Worm (Caenorhabditis elegans): ENCODE data around the gene cut-6.

ce11 chrIII:10957236-10957635, 46.0 kb downstream of the cut-6 start:
- no peak for TF ChIP-seq aly-2 (tag; optimal IDR thresholded peaks at IDR 0.05)
- no peak for TF ChIP-seq nhr-11 (tag; optimal IDR thresholded peaks at IDR 0.05)
- TF ChIP-seq ztf-4 (tag; optimal IDR thresholded peaks at IDR 0.05): no peak
- no peak for TF ChIP-seq fkh-8 (tag; optimal IDR thresholded peaks at IDR 0.05)
- TF ChIP-seq ceh-82 (tag; optimal IDR thresholded peaks at IDR 0.05): no peak
- no peak for TF ChIP-seq tbx-2 (tag; optimal IDR thresholded peaks at IDR 0.05)
- TF ChIP-seq ceh-8 (GFP tag; optimal IDR thresholded peaks at IDR 0.05): no peak
- TF ChIP-seq efl-1 (optimal IDR thresholded peaks at IDR 0.05): no peak
- TF ChIP-seq efl-1 (GFP tag; optimal IDR thresholded peaks at IDR 0.05 in 1 of 2): no peak
- no peak for TF ChIP-seq lin-15B (tag; optimal IDR thresholded peaks at IDR 0.05)
